Worm (Caenorhabditis elegans) whole organism, L4 larva: ENCODE data around the gene F55D10.4.
A peak's percentile ranks its signal among the peaks of the same experiment; 100 is the strongest.

Source experiments
- Y105C5A.15 ChIP-seq: fragments of 200-800 bp; sonication (Bioruptor generic); IDR thresholded peaks from 2 replicates; pipeline ENCODE4 v1.3.6; 2022; ENCODE audit warnings: missing genetic modification characterization, missing compliant biosample characterization
- ZK546.5 ChIP-seq, 2 experiments: sonication (generic microtip); optimal IDR thresholded peaks; 2 replicates each; lab custom pipeline; 2017; ENCODE audit warnings: missing biosample characterization in 2 of 2, missing genetic modification characterization in 2 of 2
- aha-1 ChIP-seq: fragments of 150-350 bp; peaks from one replicate; lab custom pipeline; 2014; ENCODE audit warnings: missing biosample characterization, missing genetic modification characterization
- ceh-20 ChIP-seq: fragments of 200-800 bp; sonication (Bioruptor generic); IDR thresholded peaks from 2 replicates; pipeline ENCODE4 v1.3.6; 2022; ENCODE audit warnings: missing genetic modification reagents, missing genetic modification characterization, missing compliant biosample characterization
- ceh-62 ChIP-seq: sonication (generic microtip); optimal IDR thresholded peaks from 2 replicates; lab custom pipeline; 2017; ENCODE audit warnings: missing biosample characterization, missing genetic modification characterization
- ces-1 ChIP-seq: fragments of 150-350 bp; sonication (generic microtip); optimal IDR thresholded peaks from 4 replicates; lab custom pipeline; 2014; ENCODE audit warnings: missing biosample characterization, missing genetic modification reagents, missing genetic modification characterization
- daf-8 ChIP-seq: fragments of 200-800 bp; sonication (Bioruptor generic); IDR thresholded peaks from 2 replicates; pipeline ENCODE4 v1.3.6; 2022; ENCODE audit warnings: missing genetic modification characterization, missing compliant biosample characterization
- dmd-6 ChIP-seq: fragments of 200-800 bp; sonication (Bioruptor generic); IDR thresholded peaks from 2 replicates; pipeline ENCODE4 v1.3.6; 2022; ENCODE audit warnings: missing genetic modification reagents, missing genetic modification characterization, missing compliant biosample characterization
- dmd-9 ChIP-seq: fragments of 200-800 bp; sonication (Bioruptor generic); IDR thresholded peaks from 2 replicates; pipeline ENCODE4 v1.3.6; 2022; ENCODE audit warnings: missing genetic modification reagents, missing genetic modification characterization, missing compliant biosample characterization
- fkh-10 ChIP-seq: fragments of 150-350 bp; optimal IDR thresholded peaks from 2 replicates; lab custom pipeline; 2014; ENCODE audit warnings: missing biosample characterization, missing genetic modification reagents, missing genetic modification characterization
- hlh-30 ChIP-seq: sonication (generic microtip); optimal IDR thresholded peaks from 2 replicates; lab custom pipeline; 2017; ENCODE audit warnings: antibody characterized with exemption, mild to moderate bottlenecking, missing genetic modification characterization, missing compliant biosample characterization; ENCODE audit not compliant: insufficient read depth
- hmg-1.1 ChIP-seq: fragments of 200-800 bp; sonication (Bioruptor generic); IDR thresholded peaks from 2 replicates; pipeline ENCODE4 v1.3.6; 2022; ENCODE audit warnings: missing genetic modification reagents, missing genetic modification characterization, missing compliant biosample characterization
- lin-1 ChIP-seq: fragments of 200-800 bp; sonication (Bioruptor generic); IDR thresholded peaks from 2 replicates; pipeline ENCODE4 v1.3.6; 2022; ENCODE audit warnings: missing genetic modification reagents, missing genetic modification characterization, missing compliant biosample characterization
- lin-13 ChIP-seq: fragments of 150-350 bp; optimal IDR thresholded peaks from 2 replicates; lab custom pipeline; 2014; ENCODE audit warnings: missing biosample characterization, missing genetic modification reagents, missing genetic modification characterization
- lin-15B ChIP-seq: fragments of 150-350 bp; sonication (generic microtip); optimal IDR thresholded peaks from 3 replicates; lab custom pipeline; 2014; ENCODE audit warnings: missing biosample characterization, missing genetic modification characterization
- lin-39 ChIP-seq: fragments of 150-350 bp; optimal IDR thresholded peaks from 2 replicates; lab custom pipeline; 2014; ENCODE audit warnings: missing biosample characterization, missing genetic modification reagents, missing genetic modification characterization
- lir-3 ChIP-seq: sonication (generic microtip); optimal IDR thresholded peaks from 2 replicates; lab custom pipeline; 2016; ENCODE audit warnings: mild to moderate bottlenecking, missing genetic modification characterization, missing compliant biosample characterization
- lsy-2 ChIP-seq, 2 experiments: fragments of 150-350 bp in 1 of 2; sonication (generic microtip) in 1 of 2; optimal IDR thresholded peaks; 2 replicates each; lab custom pipeline; 2014 to 2017; ENCODE audit warnings: missing biosample characterization in 2 of 2, missing genetic modification characterization in 2 of 2
- mes-2 ChIP-seq: sonication (generic microtip); optimal IDR thresholded peaks from 2 replicates; lab custom pipeline; 2016; ENCODE audit warnings: missing genotype, mild to moderate bottlenecking, missing genetic modification characterization, missing compliant biosample characterization; ENCODE audit not compliant: poor library complexity, severe bottlenecking
- mxl-2 ChIP-seq: fragments of 200-800 bp; sonication (Bioruptor generic); conservative IDR thresholded peaks from 2 replicates; pipeline ENCODE4 v1.3.6; 2022; ENCODE audit warnings: missing genetic modification reagents, missing genetic modification characterization, missing compliant biosample characterization
- mxl-3 ChIP-seq: fragments of 200-800 bp; sonication (Bioruptor generic); optimal IDR thresholded peaks from 2 replicates; lab custom pipeline; 2018; ENCODE audit warnings: mild to moderate bottlenecking, missing genetic modification characterization, missing compliant biosample characterization
- nhr-10 ChIP-seq: fragments of 150-350 bp; optimal IDR thresholded peaks from 2 replicates; lab custom pipeline; 2014; ENCODE audit warnings: missing biosample characterization, missing genetic modification characterization
- nhr-28 ChIP-seq: fragments of 150-350 bp; optimal IDR thresholded peaks from 2 replicates; lab custom pipeline; 2014; ENCODE audit warnings: missing biosample characterization, missing genetic modification characterization
- nhr-41 ChIP-seq: fragments of 200-800 bp; sonication (Bioruptor generic); IDR thresholded peaks from 2 replicates; pipeline ENCODE4 v1.3.6; 2022; ENCODE audit warnings: missing genetic modification reagents, missing genetic modification characterization, missing compliant biosample characterization
- nhr-42 ChIP-seq: fragments of 200-800 bp; sonication (Bioruptor generic); IDR thresholded peaks from 2 replicates; pipeline ENCODE4 v1.3.6; 2022; ENCODE audit warnings: missing genetic modification characterization, missing compliant biosample characterization
- nhr-6 ChIP-seq: fragments of 150-350 bp; optimal IDR thresholded peaks from 2 replicates; lab custom pipeline; 2014; ENCODE audit warnings: missing biosample characterization, missing genetic modification characterization
- nhr-77 ChIP-seq: fragments of 150-350 bp; optimal IDR thresholded peaks from 2 replicates; lab custom pipeline; 2014; ENCODE audit warnings: missing biosample characterization, missing genetic modification characterization
- php-3 ChIP-seq: fragments of 200-800 bp; sonication (Bioruptor generic); IDR thresholded peaks from 2 replicates; pipeline ENCODE4 v1.3.6; 2022; ENCODE audit warnings: missing genetic modification reagents, missing genetic modification characterization, missing compliant biosample characterization
- rbr-2 ChIP-seq: sonication (generic microtip); optimal IDR thresholded peaks from 2 replicates; lab custom pipeline; 2016; ENCODE audit warnings: missing genotype, missing genetic modification characterization, missing compliant biosample characterization
- sdz-12 ChIP-seq: fragments of 200-800 bp; sonication (Bioruptor generic); optimal IDR thresholded peaks from 2 replicates; lab custom pipeline; 2018; ENCODE audit warnings: mild to moderate bottlenecking, missing genetic modification characterization, missing compliant biosample characterization
- snpc-4 ChIP-seq: fragments of 150-350 bp; optimal IDR thresholded peaks from 2 replicates; lab custom pipeline; 2014; ENCODE audit warnings: missing biosample characterization, missing genetic modification characterization
- spr-1 ChIP-seq: sonication (generic microtip); optimal IDR thresholded peaks from 2 replicates; lab custom pipeline; 2016; ENCODE audit warnings: mild to moderate bottlenecking, missing genetic modification characterization, missing compliant biosample characterization
- spr-3 ChIP-seq: fragments of 200-800 bp; sonication (Bioruptor generic); optimal IDR thresholded peaks from 2 replicates; lab custom pipeline; 2018; ENCODE audit warnings: mild to moderate bottlenecking, missing genetic modification characterization, missing compliant biosample characterization
- unc-62 ChIP-seq, 3 experiments: fragments of 150-350 bp in 1 of 3; sonication (generic microtip); optimal IDR thresholded peaks in 2 of 3; peaks in 1 of 3; 1 replicate in 1 of 3; 2 replicates in 2 of 3; lab custom pipeline; 2014 to 2017; ENCODE audit warnings: missing biosample characterization in 3 of 3, missing genetic modification characterization in 3 of 3, missing genetic modification reagents in 3 of 3, missing genotype in 1 of 3
- vab-7 ChIP-seq: fragments of 200-800 bp; sonication (Bioruptor generic); IDR thresholded peaks from 2 replicates; pipeline ENCODE4 v1.3.6; 2022; ENCODE audit warnings: missing genetic modification reagents, missing genetic modification characterization, missing compliant biosample characterization
- zag-1 ChIP-seq: fragments of 150-350 bp; optimal IDR thresholded peaks from 2 replicates; lab custom pipeline; 2014; ENCODE audit warnings: missing biosample characterization, missing genetic modification characterization
- ztf-11 ChIP-seq: fragments of 150-350 bp; optimal IDR thresholded peaks from 2 replicates; lab custom pipeline; 2014; ENCODE audit warnings: missing biosample characterization, missing genetic modification characterization
- ztf-7 ChIP-seq: fragments of 150-350 bp; optimal IDR thresholded peaks from 2 replicates; lab custom pipeline; 2014; ENCODE audit warnings: missing biosample characterization, missing genetic modification characterization

F55D10.4 gene

ce11 chrX:4742285-4742684 lies 21.8 kb upstream of the F55D10.4 start:
- TF ChIP-seq unc-62 (GFP tag; optimal IDR thresholded peaks at IDR 0.05 in 1 of 2; lab: Kevin White, UChicago) (peak in 1 of 2 experiments; percentile 78), unc-62 (tag; optimal IDR thresholded peaks at IDR 0.05; lab: Kevin White, UChicago) (no peak), dmd-9 (GFP tag; lab: Robert Waterston, UW) (no peak)

ce11 chrX:4740630-4741029 lies 20.2 kb upstream of the F55D10.4 start:
- TF ChIP-seq sdz-12 (GFP tag; lab: Kevin White, UChicago) (no peak), php-3 (GFP tag; lab: Robert Waterston, UW) (no peak), nhr-6 (tag; lab: Kevin White, UChicago) (no peak), lin-39 (tag; lab: Kevin White, UChicago) (peak; percentile 47), dmd-9 (GFP tag; lab: Robert Waterston, UW) (no peak), hlh-30 (tag; lab: Kevin White, UChicago) (peak; percentile 20), ztf-11 (tag; lab: Kevin White, UChicago) (no peak), rbr-2 (tag; lab: Kevin White, UChicago) (no peak), nhr-42 (no peak), fkh-10 (GFP tag; lab: Kevin White, UChicago) (no peak), hmg-1.1 (GFP tag; lab: Robert Waterston, UW) (no peak), nhr-41 (GFP tag; lab: Robert Waterston, UW) (no peak), zag-1 (tag; lab: Kevin White, UChicago) (no peak), ceh-62 (tag; lab: Kevin White, UChicago) (no peak), spr-3 (GFP tag; lab: Kevin White, UChicago) (no peak), lir-3 (tag; lab: Kevin White, UChicago) (no peak), mes-2 (tag; lab: Kevin White, UChicago) (no peak), mxl-2 (GFP tag; lab: Robert Waterston, UW) (no peak), spr-1 (no peak), unc-62 (GFP tag; optimal IDR thresholded peaks at IDR 0.05 in 1 of 2; lab: Kevin White, UChicago) (peak in 1 of 2 experiments; percentile 31), unc-62 (tag; optimal IDR thresholded peaks at IDR 0.05; lab: Kevin White, UChicago) (no peak), daf-8 (GFP tag; lab: Robert Waterston, UW) (no peak), nhr-77 (no peak), snpc-4 (tag; lab: Kevin White, UChicago) (no peak), nhr-28 (tag; lab: Kevin White, UChicago) (no peak), ceh-20 (GFP tag; lab: Robert Waterston, UW) (peak; percentile 67; the same call in 1 of the 2 replicates), ZK546.5 (tag; optimal IDR thresholded peaks at IDR 0.05; lab: Kevin White, UChicago) (no peak)

ce11 chrX:4732752-4733151 lies 12.3 kb upstream of the F55D10.4 start, which contains the start of gene aman-1:
Gene aman-1, plus strand, starts transcription at chrX:4733095.
- TF ChIP-seq daf-8 (GFP tag; lab: Robert Waterston, UW) (no peak), nhr-77 (no peak), nhr-10 (tag; lab: Kevin White, UChicago) (no peak), dmd-9 (GFP tag; lab: Robert Waterston, UW) (no peak), aha-1 (tag; lab: Kevin White, UChicago) (no peak), nhr-6 (tag; lab: Kevin White, UChicago) (no peak), lin-15B (tag; lab: Kevin White, UChicago) (no peak), lin-13 (no peak), lin-1 (GFP tag; lab: Robert Waterston, UW) (no peak), ztf-7 (tag; lab: Kevin White, UChicago) (no peak), zag-1 (tag; lab: Kevin White, UChicago) (no peak)

- TF ChIP-seq lin-39 (tag; lab: Kevin White, UChicago), result no peak
- no peak for TF ChIP-seq mes-2 (tag; lab: Kevin White, UChicago)
- no peak for TF ChIP-seq spr-1
- TF ChIP-seq Y105C5A.15 (GFP tag; lab: Robert Waterston, UW), result no peak
- no peak for TF ChIP-seq vab-7 (GFP tag; lab: Robert Waterston, UW)
- TF ChIP-seq lsy-2 (tag; optimal IDR thresholded peaks at IDR 0.05; lab: Kevin White, UChicago), result no peak
- no peak for TF ChIP-seq mxl-3 (GFP tag; lab: Kevin White, UChicago)
- no peak for TF ChIP-seq nhr-6 (tag; lab: Kevin White, UChicago)
- TF ChIP-seq dmd-6 (GFP tag; lab: Robert Waterston, UW), result no peak
- no peak for TF ChIP-seq ces-1 (GFP tag; lab: Kevin White, UChicago)
Observed at ce11 chrX:4727388-4727787, 6.9 kb upstream of the F55D10.4 start, which contains the start of gene acc-3. Gene acc-3, minus strand, starts transcription at chrX:4727488.
